Worm (Caenorhabditis elegans): ENCODE data around the gene sri-37.
"Not testable (repeated sequence)": the region's sequence is repeated elsewhere in the genome, so short reads cannot be mapped to it uniquely, and the experiment has no call there.

sri-37 gene

DNA sequence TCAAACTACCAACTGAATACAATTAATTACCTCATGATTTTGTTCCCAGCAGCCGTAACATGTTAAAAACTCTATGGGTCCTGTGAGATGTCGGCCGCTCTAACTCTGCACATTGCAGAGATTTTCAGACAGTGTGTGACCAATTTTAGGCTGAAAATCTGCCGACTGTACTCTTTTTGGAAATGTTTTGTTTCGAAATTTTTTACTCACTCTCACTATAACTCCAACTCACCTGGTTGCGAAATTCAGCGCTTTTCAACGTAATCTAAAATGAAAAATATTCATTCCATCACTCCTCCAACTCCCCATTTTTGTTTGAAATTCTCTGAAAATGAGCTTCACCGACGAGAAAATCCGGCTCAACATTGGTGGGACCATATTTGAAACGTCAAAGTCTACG, 20.2 kb downstream of the sri-37 start, which contains the start of the genes F22E5.13 and F22E5.6:
F22E5.13 (minus strand) TSS at position 101 of the 400 bp plus-strand sequence.
F22E5.6 (plus strand) TSS at position 297 of the 400 bp plus-strand sequence.
- TF ChIP-seq him-1 (tag; optimal IDR thresholded peaks at IDR 0.05) = no peak
- no peak for TF ChIP-seq dao-5 (tag; optimal IDR thresholded peaks at IDR 0.05)
- no peak for TF ChIP-seq W03F9.2 (tag; optimal IDR thresholded peaks at IDR 0.05)

DNA sequence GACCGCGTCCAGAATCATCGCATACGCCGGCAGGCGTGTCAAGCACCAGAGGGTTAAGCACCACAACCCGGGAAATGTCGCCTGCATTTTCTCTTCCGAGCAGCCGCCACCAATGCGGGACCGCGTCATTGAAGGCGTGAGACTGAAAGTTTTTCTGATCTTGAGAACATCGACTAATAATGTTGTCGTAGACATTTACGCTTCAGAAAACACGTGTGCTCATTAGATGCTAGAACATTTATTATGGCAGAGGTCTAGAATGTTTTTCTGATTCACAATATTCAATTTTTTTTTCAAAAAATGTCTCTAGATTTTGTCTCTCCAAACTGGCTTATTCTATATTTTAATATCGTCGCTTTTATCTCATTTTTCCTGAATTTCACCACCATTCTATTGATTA, 27.2 kb downstream of the sri-37 start, which contains the start of gene sri-47:
sri-47 (plus strand) TSS at position 301 of the 400 bp plus-strand sequence.
- TF ChIP-seq dao-5 (tag; optimal IDR thresholded peaks at IDR 0.05) (no peak), W03F9.2 (tag; optimal IDR thresholded peaks at IDR 0.05) (no peak), him-1 (tag; optimal IDR thresholded peaks at IDR 0.05) (no peak)

DNA sequence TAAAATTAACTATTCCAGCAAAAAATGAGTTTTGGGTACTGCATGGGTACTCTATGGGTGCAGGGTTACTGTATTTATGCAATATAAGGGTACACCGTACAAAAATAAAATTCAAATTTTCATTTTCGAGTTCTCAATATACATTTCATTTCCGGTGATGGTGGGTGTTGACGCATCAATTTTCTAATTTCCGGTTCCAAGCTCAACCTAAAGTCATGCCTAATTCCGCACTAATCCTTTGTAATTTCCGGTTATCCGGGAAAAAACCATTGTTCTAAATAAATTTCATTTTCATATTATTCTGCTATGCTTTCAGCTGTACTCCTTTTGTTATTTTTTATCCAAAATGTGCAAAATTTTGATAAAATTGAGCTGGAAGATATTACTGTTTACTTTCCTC, 30.0 kb downstream of the sri-37 start, which contains the start of gene gcy-21:
gcy-21 (plus strand) TSS at position 301 of the 400 bp plus-strand sequence.
- TF ChIP-seq dao-5 (tag; optimal IDR thresholded peaks at IDR 0.05) (no peak), W03F9.2 (tag; optimal IDR thresholded peaks at IDR 0.05) (no peak), him-1 (tag; optimal IDR thresholded peaks at IDR 0.05) (no peak)

DNA sequence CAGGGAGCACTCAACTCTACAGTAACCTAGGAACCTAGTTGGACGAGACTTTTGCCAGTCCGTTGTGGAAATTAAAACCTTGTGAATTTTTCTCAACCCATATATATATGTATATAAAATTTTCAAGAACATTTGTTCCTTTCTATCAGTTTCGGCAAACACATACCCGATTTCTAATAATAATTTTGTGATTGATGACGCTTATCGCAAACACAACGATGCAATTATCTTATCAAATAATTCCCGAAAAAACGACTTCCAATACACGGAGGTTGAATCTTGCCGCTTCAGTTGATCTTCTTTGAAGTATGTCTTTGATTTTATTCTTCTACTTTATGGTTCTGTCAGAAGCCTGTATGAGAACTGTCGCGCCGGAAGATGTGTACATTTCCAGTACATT, 35.7 kb downstream of the sri-37 start, which contains the start of gene F22E5.2:
F22E5.2 (plus strand) TSS at position 301 of the 400 bp plus-strand sequence.
- TF ChIP-seq him-1, W03F9.2, dao-5 (tag; optimal IDR thresholded peaks at IDR 0.05): not testable (repeated sequence)

DNA sequence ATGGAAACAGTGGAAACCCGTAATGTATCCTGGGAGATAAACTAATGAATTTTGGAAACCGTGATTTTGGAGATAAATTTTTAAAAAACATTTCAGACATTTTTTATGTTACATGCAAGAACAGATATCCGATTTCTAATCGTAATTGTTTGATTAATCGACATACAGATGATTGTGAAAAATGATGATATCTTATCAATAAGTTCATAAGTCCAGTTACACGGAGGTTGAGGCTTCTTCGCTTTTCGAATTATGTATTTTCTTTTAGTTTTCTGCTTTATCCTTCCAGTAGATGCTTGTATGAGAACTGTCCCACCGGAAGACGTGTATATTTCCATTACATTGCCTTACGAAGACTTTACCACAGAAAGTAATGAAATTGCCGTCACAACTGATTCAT, 36.2 kb downstream of the sri-37 start, which contains the start of gene F22E5.22:
F22E5.22 (plus strand) TSS at position 301 of the 400 bp plus-strand sequence.
- TF ChIP-seq him-1 (tag; optimal IDR thresholded peaks at IDR 0.05) (no peak), dao-5 (tag; optimal IDR thresholded peaks at IDR 0.05) (no peak), W03F9.2 (tag; optimal IDR thresholded peaks at IDR 0.05) (no peak)

DNA sequence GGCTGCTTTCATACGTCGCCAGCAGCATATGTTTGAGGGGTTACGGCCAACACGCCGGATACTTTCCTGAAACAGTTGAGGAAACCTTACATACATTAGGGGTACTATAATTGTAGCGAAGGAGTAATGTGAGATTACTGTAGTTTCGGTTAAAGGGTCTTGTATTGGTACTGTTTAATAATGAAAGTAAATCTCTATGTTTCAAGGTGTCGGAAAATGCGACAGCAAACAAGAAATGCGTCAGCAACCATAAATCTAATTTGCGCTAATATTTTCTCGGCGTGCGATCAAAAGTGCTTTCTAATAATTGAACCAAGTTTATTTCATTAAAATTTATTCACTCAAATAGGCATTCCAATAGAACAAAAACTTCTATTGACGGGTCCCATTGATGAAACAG, 43.0 kb downstream of the sri-37 start, which contains the start of gene sri-57:
sri-57 (minus strand) TSS at position 101 of the 400 bp plus-strand sequence.
- TF ChIP-seq him-1, W03F9.2, dao-5 (tag; optimal IDR thresholded peaks at IDR 0.05): not testable (repeated sequence)

DNA sequence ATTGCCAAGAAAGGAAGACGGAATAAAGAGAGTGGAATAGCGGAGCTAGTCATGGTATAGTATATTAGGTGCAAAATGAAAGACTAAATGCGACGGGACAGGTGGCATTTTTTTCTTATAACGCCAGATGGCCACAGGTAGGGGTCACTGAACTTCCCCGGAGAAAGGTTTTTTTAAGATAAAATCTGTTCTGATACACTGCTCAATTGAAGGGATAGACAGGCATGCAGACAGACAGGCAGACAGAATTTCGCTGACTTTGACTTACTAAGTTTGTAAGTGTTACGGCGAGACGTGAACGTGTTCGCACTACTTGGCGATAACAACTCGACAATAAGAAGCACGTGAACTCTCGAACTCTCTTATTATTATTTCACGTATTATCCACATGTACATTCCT, 44.2 kb downstream of the sri-37 start, which contains the start of the genes F22E5.20 and F22E5.1:
F22E5.20 (minus strand) TSS at position 101 of the 400 bp plus-strand sequence.
F22E5.1 (plus strand) TSS at position 242 of the 400 bp plus-strand sequence.
- TF ChIP-seq dao-5, W03F9.2, him-1 (tag; optimal IDR thresholded peaks at IDR 0.05): not testable (repeated sequence)

DNA sequence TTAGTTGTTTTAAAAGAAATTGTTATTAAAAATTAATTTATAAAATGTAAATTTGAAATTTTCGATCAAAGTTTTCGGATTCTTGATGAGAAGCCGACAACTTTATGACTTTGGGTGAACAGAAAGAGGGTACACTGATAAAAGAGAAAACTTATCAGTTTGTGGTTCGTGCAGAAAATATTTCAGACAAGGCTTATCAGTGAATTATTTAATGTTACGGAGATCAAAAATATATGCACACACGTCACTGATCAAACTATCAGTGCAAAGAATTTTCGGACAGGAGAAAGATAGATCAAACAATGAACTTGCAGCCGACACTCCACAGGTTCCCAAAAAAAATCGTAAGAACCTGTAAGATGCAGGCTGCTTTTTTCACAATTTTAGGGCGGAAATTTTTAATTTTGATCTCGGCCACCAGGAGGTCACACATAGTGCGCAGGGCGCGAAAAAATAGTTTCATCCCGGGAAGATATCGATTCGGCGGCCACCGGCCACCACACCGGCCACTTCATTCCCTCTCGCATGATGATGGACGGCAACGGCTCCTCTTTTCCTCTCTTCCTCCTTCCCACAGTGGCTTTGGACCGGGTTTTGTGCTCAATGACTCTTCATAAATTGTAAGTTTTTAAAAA, 48.3 kb downstream of the sri-37 start, which contains the start of gene F22E5.17:
F22E5.17 (plus strand) TSS at position 508 of the 635 bp plus-strand sequence.
- TF ChIP-seq dao-5 (tag; optimal IDR thresholded peaks at IDR 0.05) = no peak
- TF ChIP-seq W03F9.2 (tag; optimal IDR thresholded peaks at IDR 0.05) = no peak
- TF ChIP-seq him-1 (tag; optimal IDR thresholded peaks at IDR 0.05) = no peak

All from whole organism, L4/young adult.